Worm (Caenorhabditis elegans) whole organism, L2 larva: ENCODE data around the gene T14G12.11.

Source experiments
- C34F6.9 ChIP-seq: fragments of 150-350 bp; optimal IDR thresholded peaks from 2 replicates; lab custom pipeline; 2014; ENCODE audit warnings: missing biosample characterization, missing genetic modification characterization
- R02D3.7 ChIP-seq: fragments of 150-350 bp; optimal IDR thresholded peaks from 2 replicates; lab custom pipeline; 2014; ENCODE audit warnings: missing biosample characterization, missing genetic modification characterization
- Y55F3AM.14 ChIP-seq: fragments of 200-800 bp; sonication (Bioruptor generic); optimal IDR thresholded peaks from 2 replicates; lab custom pipeline; 2018; ENCODE audit warnings: mild to moderate bottlenecking, missing genetic modification characterization, missing compliant biosample characterization
- ZK546.5 ChIP-seq: sonication (generic microtip); optimal IDR thresholded peaks from 2 replicates; lab custom pipeline; 2017; ENCODE audit warnings: missing biosample characterization, missing genetic modification characterization
- alr-1 ChIP-seq: fragments of 150-350 bp; optimal IDR thresholded peaks from 2 replicates; lab custom pipeline; 2014; ENCODE audit warnings: missing biosample characterization, missing genetic modification characterization
- aly-2 ChIP-seq: fragments of 150-350 bp; optimal IDR thresholded peaks from 2 replicates; lab custom pipeline; 2014; ENCODE audit warnings: missing biosample characterization, missing genetic modification characterization
- blmp-1 ChIP-seq: sonication (generic microtip); optimal IDR thresholded peaks from 2 replicates; lab custom pipeline; 2017; ENCODE audit warnings: missing genetic modification characterization, mild to moderate bottlenecking, missing compliant biosample characterization, antibody characterized with exemption, moderate library complexity; ENCODE audit not compliant: insufficient read depth
- ceh-16 ChIP-seq: fragments of 150-350 bp; optimal IDR thresholded peaks from 2 replicates; lab custom pipeline; 2014; ENCODE audit warnings: missing biosample characterization, missing genetic modification characterization
- ceh-82 ChIP-seq: fragments of 150-350 bp; optimal IDR thresholded peaks from 2 replicates; lab custom pipeline; 2014; ENCODE audit warnings: missing biosample characterization, missing genetic modification characterization
- dmd-4 ChIP-seq: sonication (generic microtip); optimal IDR thresholded peaks from 2 replicates; lab custom pipeline; 2017; ENCODE audit warnings: missing biosample characterization, missing genetic modification characterization
- egl-27 ChIP-seq: sonication (generic microtip); optimal IDR thresholded peaks from 3 replicates; lab custom pipeline; 2017; ENCODE audit warnings: missing biosample characterization, missing genetic modification reagents, missing genetic modification characterization
- elt-3 ChIP-seq: sonication (generic microtip); optimal IDR thresholded peaks from 2 replicates; lab custom pipeline; 2017; ENCODE audit warnings: missing biosample characterization, missing genetic modification characterization
- gmeb-1 ChIP-seq: fragments of 150-350 bp; optimal IDR thresholded peaks from 2 replicates; lab custom pipeline; 2014; ENCODE audit warnings: missing biosample characterization, missing genetic modification characterization
- lin-11 ChIP-seq: fragments of 150-350 bp; sonication (generic microtip); optimal IDR thresholded peaks from 2 replicates; lab custom pipeline; 2014; ENCODE audit warnings: missing biosample characterization, missing genetic modification characterization, inconsistent platforms, mixed read lengths
- lin-13 ChIP-seq: fragments of 150-350 bp; optimal IDR thresholded peaks from 2 replicates; lab custom pipeline; 2014; ENCODE audit warnings: missing biosample characterization, missing genetic modification reagents, missing genetic modification characterization
- lin-39 ChIP-seq: fragments of 150-350 bp; optimal IDR thresholded peaks from 2 replicates; lab custom pipeline; 2014; ENCODE audit warnings: missing biosample characterization, missing genetic modification reagents, missing genetic modification characterization
- lsy-2 ChIP-seq, 2 experiments: fragments of 150-350 bp in 1 of 2; sonication (generic microtip) in 1 of 2; optimal IDR thresholded peaks; 2 replicates each; lab custom pipeline; 2014 to 2017; ENCODE audit warnings: missing biosample characterization in 2 of 2, missing genetic modification characterization in 2 of 2
- mab-5 ChIP-seq: fragments of 150-350 bp; optimal IDR thresholded peaks from 2 replicates; lab custom pipeline; 2014; ENCODE audit warnings: missing biosample characterization, missing genetic modification characterization
- mbf-1 ChIP-seq: sonication (generic microtip); optimal IDR thresholded peaks from 2 replicates; lab custom pipeline; 2017; ENCODE audit warnings: missing biosample characterization, missing genetic modification characterization
- nhr-10 ChIP-seq: sonication (generic microtip); optimal IDR thresholded peaks from 2 replicates; lab custom pipeline; 2017; ENCODE audit warnings: missing biosample characterization, missing genetic modification characterization
- nhr-11 ChIP-seq: fragments of 150-350 bp; optimal IDR thresholded peaks from 2 replicates; lab custom pipeline; 2014; ENCODE audit warnings: missing biosample characterization, missing genetic modification characterization
- nhr-12 ChIP-seq: fragments of 150-350 bp; optimal IDR thresholded peaks from 2 replicates; lab custom pipeline; 2014; ENCODE audit warnings: missing biosample characterization, missing genetic modification characterization
- nhr-129 ChIP-seq: fragments of 150-350 bp; optimal IDR thresholded peaks from 2 replicates; lab custom pipeline; 2014; ENCODE audit warnings: missing biosample characterization, missing genetic modification characterization
- nhr-21 ChIP-seq: fragments of 150-350 bp; optimal IDR thresholded peaks from 2 replicates; lab custom pipeline; 2014; ENCODE audit warnings: missing biosample characterization, missing genetic modification characterization
- nhr-237 ChIP-seq: fragments of 150-350 bp; optimal IDR thresholded peaks from 2 replicates; lab custom pipeline; 2014; ENCODE audit warnings: missing biosample characterization, missing genetic modification characterization
- nhr-25 ChIP-seq: fragments of 150-350 bp; sonication (generic microtip); optimal IDR thresholded peaks from 3 replicates; lab custom pipeline; 2014; ENCODE audit warnings: missing biosample characterization, missing genetic modification characterization
- nhr-6 ChIP-seq: fragments of 150-350 bp; optimal IDR thresholded peaks from 2 replicates; lab custom pipeline; 2014; ENCODE audit warnings: missing biosample characterization, missing genetic modification characterization
- nhr-77 ChIP-seq: fragments of 150-350 bp; optimal IDR thresholded peaks from 2 replicates; lab custom pipeline; 2014; ENCODE audit warnings: missing biosample characterization, missing genetic modification characterization
- sem-4 ChIP-seq: fragments of 150-350 bp; optimal IDR thresholded peaks from 2 replicates; lab custom pipeline; 2014; ENCODE audit warnings: missing biosample characterization, missing genetic modification reagents, missing genetic modification characterization
- skn-1 ChIP-seq: sonication (generic microtip); optimal IDR thresholded peaks from 2 replicates; lab custom pipeline; 2017; ENCODE audit warnings: missing biosample characterization, missing genetic modification characterization
- sma-3 ChIP-seq: sonication (generic microtip); optimal IDR thresholded peaks from 2 replicates; lab custom pipeline; 2016; ENCODE audit warnings: missing genetic modification reagents, missing genetic modification characterization, missing compliant biosample characterization
- sma-9 ChIP-seq, 2 experiments: fragments of 150-350 bp in 1 of 2; sonication (generic microtip) in 1 of 2; optimal IDR thresholded peaks; 2 replicates each; lab custom pipeline; 2014 to 2016; ENCODE audit warnings: missing genetic modification characterization in 2 of 2, mild to moderate bottlenecking in 1 of 2, missing biosample characterization in 1 of 2, missing compliant biosample characterization in 1 of 2, missing genetic modification reagents in 1 of 2, moderate library complexity in 1 of 2
- snpc-4 ChIP-seq: fragments of 150-350 bp; optimal IDR thresholded peaks from 2 replicates; lab custom pipeline; 2014; ENCODE audit warnings: missing biosample characterization, missing genetic modification characterization
- unc-39 ChIP-seq: fragments of 150-350 bp; optimal IDR thresholded peaks from 2 replicates; lab custom pipeline; 2014; ENCODE audit warnings: missing biosample characterization, missing genetic modification characterization
- unc-55 ChIP-seq: fragments of 150-350 bp; sonication (generic microtip); optimal IDR thresholded peaks from 3 replicates; lab custom pipeline; 2014; ENCODE audit warnings: missing biosample characterization, missing genetic modification reagents, missing genetic modification characterization
- unc-62 ChIP-seq: fragments of 150-350 bp; optimal IDR thresholded peaks from 2 replicates; lab custom pipeline; 2014; ENCODE audit warnings: missing biosample characterization, missing genetic modification reagents, missing genetic modification characterization
- zag-1 ChIP-seq: fragments of 150-350 bp; optimal IDR thresholded peaks from 2 replicates; lab custom pipeline; 2014; ENCODE audit warnings: missing biosample characterization, missing genetic modification characterization
- ztf-1 ChIP-seq: fragments of 200-800 bp; sonication (Bioruptor generic); conservative IDR thresholded peaks from 2 replicates; pipeline ENCODE4 v1.3.6; 2022; ENCODE audit warnings: missing genetic modification characterization, missing compliant biosample characterization
- ztf-11 ChIP-seq: sonication (generic microtip); optimal IDR thresholded peaks from 2 replicates; lab custom pipeline; 2017; ENCODE audit warnings: missing biosample characterization, missing genetic modification characterization
- ztf-4 ChIP-seq: fragments of 150-350 bp; optimal IDR thresholded peaks from 2 replicates; lab custom pipeline; 2014; ENCODE audit warnings: missing biosample characterization, missing genetic modification characterization

Gene T14G12.11

ce11 chrX:3785111-3785808 is 22.9 kb upstream of the T14G12.11 start:
- TF ChIP-seq aly-2 (tag; lab: Kevin White, UChicago) (no peak), nhr-10 (no peak), mbf-1 (tag; lab: Kevin White, UChicago) (no peak), sma-3 (peak; percentile 27), skn-1 (no peak), nhr-25 (no peak), unc-39 (tag; lab: Kevin White, UChicago) (no peak), zag-1 (no peak), unc-62 (GFP tag; lab: Kevin White, UChicago) (no peak), ZK546.5 (no peak), dmd-4 (tag; lab: Kevin White, UChicago) (no peak), sma-9 (GFP tag; optimal IDR thresholded peaks at IDR 0.05; lab: Kevin White, UChicago) (peak; percentile 18), sma-9 (tag; optimal IDR thresholded peaks at IDR 0.05; lab: Kevin White, UChicago) (no peak), snpc-4 (no peak), ztf-1 (GFP tag; lab: Robert Waterston, UW) (no peak), gmeb-1 (no peak), C34F6.9 (tag; lab: Kevin White, UChicago) (peak; percentile 7), lin-11 (no peak), nhr-6 (tag; lab: Kevin White, UChicago) (no peak), ceh-82 (tag; lab: Kevin White, UChicago) (no peak), ceh-16 (tag; lab: Kevin White, UChicago) (no peak), nhr-129 (tag; lab: Kevin White, UChicago) (peak; percentile 42), blmp-1 (tag; lab: Kevin White, UChicago) (peak; percentile 80), unc-55 (no peak), nhr-11 (tag; lab: Kevin White, UChicago) (no peak), egl-27 (tag; lab: Kevin White, UChicago) (no peak), alr-1 (tag; lab: Kevin White, UChicago) (no peak), sem-4 (tag; lab: Kevin White, UChicago) (no peak), ztf-11 (tag; lab: Kevin White, UChicago) (no peak), nhr-21 (tag; lab: Kevin White, UChicago) (no peak), mab-5 (tag; lab: Kevin White, UChicago) (no peak), Y55F3AM.14 (GFP tag; lab: Kevin White, UChicago) (no peak)

ce11 chrX:3783659-3784058 is 21.3 kb upstream of the T14G12.11 start:
- TF ChIP-seq ZK546.5 = no peak
- no peak for TF ChIP-seq nhr-21 (tag; lab: Kevin White, UChicago)
- TF ChIP-seq dmd-4 (tag; lab: Kevin White, UChicago) = no peak

ce11 chrX:3781040-3781439 is 18.7 kb upstream of the T14G12.11 start, which contains the start of gene marg-1:
Gene marg-1 (minus strand): TSS chrX:3781140.
- no peak for TF ChIP-seq zag-1
- no peak for TF ChIP-seq sma-9 (GFP tag; optimal IDR thresholded peaks at IDR 0.05; lab: Kevin White, UChicago)
- no peak for TF ChIP-seq sma-9 (tag; optimal IDR thresholded peaks at IDR 0.05; lab: Kevin White, UChicago)
- TF ChIP-seq dmd-4 (tag; lab: Kevin White, UChicago) = no peak
- TF ChIP-seq lin-39 = no peak
- TF ChIP-seq R02D3.7 (tag; lab: Kevin White, UChicago) = no peak
- no peak for TF ChIP-seq nhr-25
- TF ChIP-seq gmeb-1 = no peak

DNA sequence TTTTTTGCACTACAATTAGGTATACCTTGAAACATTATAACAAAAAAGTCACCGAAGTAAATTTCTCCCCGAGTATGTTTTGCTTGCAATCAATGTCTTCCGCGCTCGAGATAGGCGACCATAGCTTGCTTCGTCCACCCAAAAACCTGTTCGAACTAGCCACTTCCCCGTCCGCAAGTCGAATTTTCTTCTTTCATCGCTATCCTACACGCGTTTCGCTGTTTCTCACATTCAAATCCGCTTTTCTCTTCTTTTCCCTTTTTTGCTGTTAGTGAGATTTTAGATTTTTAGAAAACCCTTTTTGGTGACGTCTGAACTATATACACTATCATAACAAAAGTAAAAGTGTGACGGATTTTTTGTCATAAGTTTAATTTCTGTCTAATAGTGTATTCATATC is 10.9 kb upstream of the T14G12.11 start:
- no peak for TF ChIP-seq mab-5 (tag; lab: Kevin White, UChicago)
- TF ChIP-seq blmp-1 (tag; lab: Kevin White, UChicago) = peak; percentile 32

DNA sequence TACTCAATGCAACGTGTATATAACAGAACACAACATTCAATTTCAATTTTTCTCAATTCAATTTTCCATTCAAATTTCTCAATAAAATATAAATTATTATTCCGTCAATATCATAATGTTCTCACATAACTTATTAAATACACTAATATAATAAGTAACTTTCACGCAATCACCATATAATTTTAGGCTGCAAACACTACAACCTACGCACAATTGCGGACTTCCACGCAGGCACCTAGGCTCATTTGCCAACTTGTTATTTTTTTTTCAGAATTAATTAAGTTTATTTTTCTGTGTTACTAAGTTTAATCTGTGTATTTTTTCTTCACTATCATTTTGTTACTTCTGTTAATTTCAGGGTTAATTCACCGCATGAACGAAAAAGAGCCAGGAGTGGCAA is 10.1 kb upstream of the T14G12.11 start, which contains the start of gene F47B7.2:
Gene F47B7.2 (plus strand): TSS at position 358 of the 400 bp plus-strand sequence.
- TF ChIP-seq nhr-77 (tag; lab: Kevin White, UChicago) (no peak), egl-27 (tag; lab: Kevin White, UChicago) (no peak), nhr-12 (tag; lab: Kevin White, UChicago) (no peak), ceh-16 (tag; lab: Kevin White, UChicago) (no peak), R02D3.7 (tag; lab: Kevin White, UChicago) (no peak), nhr-237 (no peak), mbf-1 (tag; lab: Kevin White, UChicago) (no peak), nhr-10 (no peak), dmd-4 (tag; lab: Kevin White, UChicago) (no peak), sem-4 (tag; lab: Kevin White, UChicago) (peak; percentile 15), mab-5 (tag; lab: Kevin White, UChicago) (no peak), lin-13 (GFP tag; lab: Kevin White, UChicago) (no peak), skn-1 (no peak), blmp-1 (tag; lab: Kevin White, UChicago) (no peak), lin-39 (no peak), nhr-21 (tag; lab: Kevin White, UChicago) (no peak), aly-2 (tag; lab: Kevin White, UChicago) (no peak), ztf-11 (tag; lab: Kevin White, UChicago) (no peak), sma-9 (GFP tag; optimal IDR thresholded peaks at IDR 0.05; lab: Kevin White, UChicago) (peak; percentile 19), sma-9 (tag; optimal IDR thresholded peaks at IDR 0.05; lab: Kevin White, UChicago) (no peak), ZK546.5 (no peak), snpc-4 (no peak), elt-3 (tag; lab: Kevin White, UChicago) (no peak), sma-3 (no peak), ztf-1 (GFP tag; lab: Robert Waterston, UW) (no peak), nhr-11 (tag; lab: Kevin White, UChicago) (no peak), zag-1 (no peak), ztf-4 (no peak), unc-55 (peak; percentile 64), lin-11 (no peak), lsy-2 (tag; optimal IDR thresholded peaks at IDR 0.05; lab: Kevin White, UChicago) (peak in 1 of 2 experiments; percentile 21)
